Worm (Caenorhabditis elegans) whole organism, L4 larva: ENCODE data around the gene ZK177.3.

Source experiments
- ama-1 ChIP-seq: fragments of 150-350 bp; optimal IDR thresholded peaks from 2 replicates; lab custom pipeline; 2014; ENCODE audit warnings: inconsistent platforms, mixed read lengths
- ceh-82 ChIP-seq: sonication (generic microtip); optimal IDR thresholded peaks from 2 replicates; lab custom pipeline; 2017; ENCODE audit warnings: missing biosample characterization, missing genetic modification characterization
- ctbp-1 ChIP-seq: fragments of 200-800 bp; sonication (Bioruptor generic); IDR thresholded peaks from 2 replicates; pipeline ENCODE4 v1.3.6; 2022; ENCODE audit warnings: missing genetic modification reagents, missing genetic modification characterization, missing compliant biosample characterization
- egl-27 ChIP-seq: sonication (generic microtip); optimal IDR thresholded peaks from 3 replicates; lab custom pipeline; 2017; ENCODE audit warnings: missing biosample characterization, missing genetic modification reagents, missing genetic modification characterization
- fos-1 ChIP-seq: fragments of 150-350 bp; optimal IDR thresholded peaks from 2 replicates; lab custom pipeline; 2014; ENCODE audit warnings: missing biosample characterization, missing genetic modification characterization
- mdl-1 ChIP-seq, 2 experiments: fragments of 150-350 bp in 1 of 2; sonication (generic microtip) in 1 of 2; optimal IDR thresholded peaks; 2 replicates each; lab custom pipeline; 2014 to 2017; ENCODE audit warnings: missing biosample characterization in 2 of 2, missing genetic modification characterization in 2 of 2
- nhr-11 ChIP-seq: fragments of 150-350 bp; optimal IDR thresholded peaks from 2 replicates; lab custom pipeline; 2014; ENCODE audit warnings: missing biosample characterization, missing genetic modification characterization
- nhr-111 ChIP-seq: fragments of 200-800 bp; sonication (Bioruptor generic); optimal IDR thresholded peaks from 2 replicates; lab custom pipeline; 2018; ENCODE audit warnings: mild to moderate bottlenecking, missing genetic modification characterization, missing compliant biosample characterization
- nhr-76 ChIP-seq: fragments of 150-350 bp; optimal IDR thresholded peaks from 2 replicates; lab custom pipeline; 2014; ENCODE audit warnings: missing biosample characterization, missing genetic modification characterization
- pha-4 ChIP-seq, 2 experiments: fragments of 150-350 bp in 1 of 2; fragments of 200-800 bp in 1 of 2; sonication (Bioruptor generic) in 1 of 2; IDR thresholded peaks in 1 of 2; optimal IDR thresholded peaks in 1 of 2; 2 replicates each; pipeline versions ENCODE4 v1.3.6 to Lab custom; 2014 to 2022; ENCODE audit warnings: missing genetic modification characterization in 2 of 2, missing genetic modification reagents in 2 of 2, missing biosample characterization in 1 of 2, missing compliant biosample characterization in 1 of 2
- snpc-4 ChIP-seq: fragments of 150-350 bp; optimal IDR thresholded peaks from 2 replicates; lab custom pipeline; 2014; ENCODE audit warnings: missing biosample characterization, missing genetic modification characterization
- unc-62 ChIP-seq, 3 experiments: fragments of 150-350 bp in 1 of 3; sonication (generic microtip); optimal IDR thresholded peaks in 2 of 3; peaks in 1 of 3; 1 replicate in 1 of 3; 2 replicates in 2 of 3; lab custom pipeline; 2014 to 2017; ENCODE audit warnings: missing biosample characterization in 3 of 3, missing genetic modification characterization in 3 of 3, missing genetic modification reagents in 3 of 3, missing genotype in 1 of 3

DNA sequence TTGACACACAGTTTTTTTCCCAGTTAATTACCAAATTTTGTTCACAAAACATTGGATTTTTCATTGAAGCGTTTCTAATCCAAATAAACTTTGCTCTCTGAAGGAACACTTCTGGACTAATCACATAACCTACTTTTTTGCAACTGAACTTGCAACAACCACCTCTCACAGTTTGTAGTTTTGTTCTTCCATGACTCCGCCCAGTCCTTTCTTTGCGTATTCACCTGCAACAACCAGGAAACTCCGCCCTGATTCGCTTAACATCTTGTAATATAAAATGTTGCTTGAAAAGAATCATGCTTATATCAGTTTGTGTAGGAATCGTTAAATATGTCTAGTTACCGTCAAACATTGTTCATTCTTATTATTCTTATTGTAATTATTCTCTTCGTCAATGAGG is 40.8 kb downstream of the ZK177.3 start, which contains the start of gene ins-11:
- no peak for TF ChIP-seq snpc-4 (tag; lab: Kevin White, UChicago)
- TF ChIP-seq ctbp-1 = no peak
- no peak for TF ChIP-seq unc-62 (GFP tag; optimal IDR thresholded peaks at IDR 0.05 in 1 of 2; lab: Kevin White, UChicago)
- no peak for TF ChIP-seq unc-62 (tag; optimal IDR thresholded peaks at IDR 0.05; lab: Kevin White, UChicago)
- TF ChIP-seq mdl-1 (tag; optimal IDR thresholded peaks at IDR 0.05; lab: Kevin White, UChicago) = no peak
- no peak for TF ChIP-seq pha-4 (GFP tag; IDR thresholded peaks at IDR 0.05; lab: Robert Waterston, UW)
- no peak for TF ChIP-seq pha-4 (tag; optimal IDR thresholded peaks at IDR 0.05; lab: Kevin White, UChicago)
- no peak for TF ChIP-seq egl-27 (tag; lab: Kevin White, UChicago)
- TF ChIP-seq fos-1 = no peak
- TF ChIP-seq nhr-76 = no peak
- TF ChIP-seq nhr-111 (GFP tag; lab: Kevin White, UChicago) = no peak
- TF ChIP-seq nhr-11 (tag; lab: Kevin White, UChicago) = no peak
- TF ChIP-seq ama-1 = no peak
- no peak for TF ChIP-seq ceh-82 (tag; lab: Kevin White, UChicago)
